Fruit fly (Drosophila melanogaster) whole organism, embryonic: ENCODE measurements around the gene org-1.

Source experiments
- Abd-B ChIP-seq: fragments of 200-800 bp; sonication (Bioruptor generic); optimal IDR thresholded peaks from 2 replicates; lab custom pipeline; 2018; ENCODE audit warnings: missing biosample characterization, mild to moderate bottlenecking, missing genetic modification characterization, moderate library complexity
- Ada2b ChIP-seq: fragments of 200-800 bp; sonication (Bioruptor generic); IDR thresholded peaks from 2 replicates; pipeline ENCODE4 v1.3.6; 2022; ENCODE audit warnings: missing biosample characterization, missing genetic modification characterization
- Aef1 ChIP-seq: fragments of 200-800 bp; sonication (Bioruptor generic); IDR thresholded peaks from 3 replicates; pipeline ENCODE4 v1.3.6; 2022; ENCODE audit warnings: missing biosample characterization, missing genetic modification characterization
- Asciz ChIP-seq: fragments of 200-800 bp; sonication (Bioruptor generic); optimal IDR thresholded peaks from 2 replicates; lab custom pipeline; 2017; ENCODE audit warnings: missing biosample characterization, mild to moderate bottlenecking, missing genetic modification characterization, missing genetic modification reagents
- B-H1 ChIP-seq: fragments of 200-800 bp; sonication (Bioruptor generic); IDR thresholded peaks from 3 replicates; pipeline ENCODE4 v1.3.6; 2022; ENCODE audit warnings: missing biosample characterization, missing genetic modification characterization
- CG12104 ChIP-seq: fragments of 200-800 bp; sonication (Bioruptor generic); optimal IDR thresholded peaks from 3 replicates; lab custom pipeline; 2016; ENCODE audit warnings: missing biosample characterization, missing genetic modification characterization
- CG13424 ChIP-seq: fragments of 200-800 bp; sonication (Bioruptor generic); optimal IDR thresholded peaks from 2 replicates; lab custom pipeline; 2019; ENCODE audit warnings: missing biosample characterization, mild to moderate bottlenecking, missing genetic modification characterization, moderate library complexity
- CG1602 ChIP-seq: fragments of 200-800 bp; sonication (Bioruptor generic); optimal IDR thresholded peaks from 3 replicates; lab custom pipeline; 2016; ENCODE audit warnings: missing biosample characterization, missing genetic modification characterization
- CG17328 ChIP-seq: fragments of 200-800 bp; sonication (Bioruptor generic); IDR thresholded peaks from 2 replicates; pipeline ENCODE4 v1.3.6; 2022; ENCODE audit warnings: missing biosample characterization, missing genetic modification characterization
- CG17829 ChIP-seq: fragments of 200-800 bp; optimal IDR thresholded peaks from 2 replicates; lab custom pipeline; 2019; ENCODE audit warnings: missing biosample characterization, mild to moderate bottlenecking, missing genetic modification characterization, moderate library complexity
- CG18476 ChIP-seq: fragments of 200-800 bp; sonication (Bioruptor generic); optimal IDR thresholded peaks from 2 replicates; lab custom pipeline; 2016; ENCODE audit warnings: missing biosample characterization, mild to moderate bottlenecking, missing genetic modification characterization
- CG42726 ChIP-seq: fragments of 200-800 bp; sonication (Bioruptor generic); IDR thresholded peaks from 2 replicates; pipeline ENCODE4 v1.3.6; 2022; ENCODE audit warnings: missing biosample characterization, missing genetic modification characterization; ENCODE audit not compliant: partially characterized antibody
- CG5180 ChIP-seq: fragments of 200-800 bp; sonication (Bioruptor generic); optimal IDR thresholded peaks from 3 replicates; lab custom pipeline; 2017; ENCODE audit warnings: missing biosample characterization, missing genetic modification characterization, mild to moderate bottlenecking, moderate library complexity, missing genetic modification reagents
- CG6272 ChIP-seq: fragments of 200-800 bp; sonication (Bioruptor generic); IDR thresholded peaks from 2 replicates; pipeline ENCODE4 v1.3.6; 2022; ENCODE audit warnings: missing biosample characterization, missing genetic modification characterization
- CG7839 ChIP-seq: fragments of 200-800 bp; sonication (Bioruptor generic); optimal IDR thresholded peaks from 3 replicates; lab custom pipeline; 2018; ENCODE audit warnings: missing biosample characterization, mild to moderate bottlenecking, missing genetic modification characterization, moderate library complexity
- CG9876 ChIP-seq: fragments of 200-800 bp; sonication (Bioruptor generic); optimal IDR thresholded peaks from 2 replicates; lab custom pipeline; 2016; ENCODE audit warnings: missing biosample characterization, missing genetic modification characterization
- E2f2 ChIP-seq: fragments of 200-800 bp; sonication (Bioruptor generic); IDR thresholded peaks from 2 replicates; pipeline ENCODE4 v1.3.6; 2022; ENCODE audit warnings: missing biosample characterization, missing genetic modification characterization
- Hey ChIP-seq: fragments of 200-800 bp; sonication (Bioruptor generic); optimal IDR thresholded peaks from 3 replicates; lab custom pipeline; 2018; ENCODE audit warnings: missing biosample characterization, mild to moderate bottlenecking, missing genetic modification characterization
- Lim3 ChIP-seq: fragments of 200-800 bp; sonication (Bioruptor generic); IDR thresholded peaks from 2 replicates; pipeline ENCODE4 v1.3.6; 2022; ENCODE audit warnings: missing biosample characterization, missing genetic modification characterization
- Nf-YB ChIP-seq: fragments of 200-800 bp; sonication (Bioruptor generic); optimal IDR thresholded peaks from 3 replicates; lab custom pipeline; 2019; ENCODE audit warnings: missing biosample characterization, mild to moderate bottlenecking, missing genetic modification characterization, moderate library complexity
- Nf-YC ChIP-seq: fragments of 200-800 bp; optimal IDR thresholded peaks from 3 replicates; lab custom pipeline; 2019; ENCODE audit warnings: missing biosample characterization, mild to moderate bottlenecking, missing genetic modification characterization, moderate library complexity
- Sry-β ChIP-seq: fragments of 200-800 bp; sonication (Bioruptor generic); optimal IDR thresholded peaks from 2 replicates; lab custom pipeline; 2018; ENCODE audit warnings: missing biosample characterization, mild to moderate bottlenecking, missing genetic modification characterization, moderate library complexity
- bbx ChIP-seq: fragments of 200-800 bp; sonication (Bioruptor generic); IDR thresholded peaks from 2 replicates; pipeline ENCODE4 v1.3.6; 2022; ENCODE audit warnings: missing biosample characterization, missing genetic modification characterization; ENCODE audit not compliant: partially characterized antibody
- bowl ChIP-seq: fragments of 200-800 bp; sonication (Bioruptor generic); IDR thresholded peaks from 2 replicates; pipeline ENCODE4 v1.3.6; 2022; ENCODE audit warnings: missing biosample characterization, missing genetic modification characterization
- caup ChIP-seq: fragments of 200-800 bp; sonication (Bioruptor generic); optimal IDR thresholded peaks from 3 replicates; lab custom pipeline; 2017; ENCODE audit warnings: missing biosample characterization, mild to moderate bottlenecking, missing genetic modification characterization, moderate library complexity; ENCODE audit not compliant: severe bottlenecking
- ci ChIP-seq: fragments of 200-800 bp; sonication (Bioruptor generic); IDR thresholded peaks from 3 replicates; pipeline ENCODE4 v1.3.6; 2022; ENCODE audit warnings: missing biosample characterization, missing genetic modification characterization
- dimm ChIP-seq: fragments of 200-800 bp; sonication (Bioruptor generic); IDR thresholded peaks from 2 replicates; pipeline ENCODE4 v1.3.6; 2022; ENCODE audit warnings: missing biosample characterization, missing genetic modification characterization
- dysf ChIP-seq: fragments of 200-800 bp; sonication (Bioruptor generic); IDR thresholded peaks from 3 replicates; pipeline ENCODE4 v1.3.6; 2022; ENCODE audit warnings: missing biosample characterization, missing genetic modification characterization
- fd96Cb ChIP-seq: fragments of 200-800 bp; sonication (Bioruptor generic); optimal IDR thresholded peaks from 2 replicates; lab custom pipeline; 2018; ENCODE audit warnings: missing biosample characterization, mild to moderate bottlenecking, missing genetic modification characterization, moderate library complexity
- h ChIP-seq: fragments of >200 bp; optimal IDR thresholded peaks from 2 replicates; lab custom pipeline; 2017
- her ChIP-seq: fragments of 200-800 bp; sonication (Bioruptor generic); optimal IDR thresholded peaks from 2 replicates; lab custom pipeline; 2016; ENCODE audit warnings: missing biosample characterization, missing genetic modification characterization
- jing ChIP-seq: fragments of 200-800 bp; sonication (Bioruptor generic); optimal IDR thresholded peaks from 2 replicates; lab custom pipeline; 2018; ENCODE audit warnings: missing biosample characterization, mild to moderate bottlenecking, missing genetic modification characterization
- ken ChIP-seq: fragments of 200-800 bp; sonication (Bioruptor generic); IDR thresholded peaks from 3 replicates; pipeline ENCODE4 v1.3.6; 2022; ENCODE audit warnings: missing biosample characterization, missing genetic modification characterization
- kni ChIP-seq: fragments of 200-800 bp; sonication (Bioruptor generic); optimal IDR thresholded peaks from 3 replicates; lab custom pipeline; 2017; ENCODE audit warnings: mild to moderate bottlenecking, missing biosample characterization, missing genetic modification reagents, missing genetic modification characterization
- mirr ChIP-seq: fragments of 200-800 bp; sonication (Bioruptor generic); optimal IDR thresholded peaks from 3 replicates; lab custom pipeline; 2018; ENCODE audit warnings: missing biosample characterization, mild to moderate bottlenecking, missing genetic modification characterization
- nerfin-2 ChIP-seq: fragments of 200-800 bp; sonication (Bioruptor generic); IDR thresholded peaks from 2 replicates; pipeline ENCODE4 v1.3.6; 2022; ENCODE audit warnings: missing biosample characterization, missing genetic modification characterization; ENCODE audit not compliant: partially characterized antibody
- p53 ChIP-seq: fragments of 200-800 bp; sonication (Bioruptor generic); optimal IDR thresholded peaks from 2 replicates; lab custom pipeline; 2016; ENCODE audit warnings: missing biosample characterization, missing genetic modification characterization
- pita ChIP-seq: fragments of 200-800 bp; sonication (Bioruptor generic); optimal IDR thresholded peaks from 2 replicates; lab custom pipeline; 2017; ENCODE audit warnings: missing biosample characterization, mild to moderate bottlenecking, missing genetic modification characterization
- pzg ChIP-seq: fragments of 200-800 bp; sonication (Bioruptor generic); optimal IDR thresholded peaks from 3 replicates; lab custom pipeline; 2018; ENCODE audit warnings: missing biosample characterization, mild to moderate bottlenecking, missing genetic modification characterization, moderate library complexity
- run ChIP-seq: fragments of 200-800 bp; sonication (Bioruptor generic); optimal IDR thresholded peaks from 3 replicates; lab custom pipeline; 2018; ENCODE audit warnings: missing biosample characterization, mild to moderate bottlenecking, missing genetic modification characterization
- slp2 ChIP-seq: fragments of 200-800 bp; sonication (Bioruptor generic); optimal IDR thresholded peaks from 2 replicates; lab custom pipeline; 2016; ENCODE audit warnings: missing biosample characterization, missing genetic modification characterization
- sqz ChIP-seq: fragments of 200-800 bp; sonication (Bioruptor generic); optimal IDR thresholded peaks from 3 replicates; lab custom pipeline; 2018; ENCODE audit warnings: missing biosample characterization, mild to moderate bottlenecking, missing genetic modification characterization
- tin ChIP-seq: fragments of 200-800 bp; sonication (Bioruptor generic); optimal IDR thresholded peaks from 3 replicates; lab custom pipeline; 2016; ENCODE audit warnings: missing biosample characterization, missing genetic modification characterization
- tio ChIP-seq: fragments of 200-800 bp; sonication (Bioruptor generic); optimal IDR thresholded peaks from 2 replicates; lab custom pipeline; 2017; ENCODE audit warnings: missing biosample characterization, missing genetic modification characterization, inconsistent platforms
- tna ChIP-seq: fragments of 200-800 bp; sonication (Bioruptor generic); IDR thresholded peaks from 2 replicates; pipeline ENCODE4 v1.3.6; 2022; ENCODE audit warnings: missing biosample characterization, missing genetic modification characterization; ENCODE audit not compliant: partially characterized antibody
- vfl ChIP-seq: fragments of 200-800 bp; sonication (Bioruptor generic); optimal IDR thresholded peaks from 2 replicates; lab custom pipeline; 2016; ENCODE audit warnings: missing biosample characterization, missing genetic modification characterization
- vnd ChIP-seq: fragments of 200-800 bp; sonication (Bioruptor generic); IDR thresholded peaks from 3 replicates; pipeline ENCODE4 v1.3.6; 2022; ENCODE audit warnings: missing biosample characterization, missing genetic modification characterization; ENCODE audit not compliant: partially characterized antibody
- vvl ChIP-seq: fragments of 200-800 bp; sonication (Bioruptor generic); IDR thresholded peaks from 2 replicates; pipeline ENCODE4 v1.3.6; 2022; ENCODE audit warnings: missing biosample characterization, missing genetic modification characterization
- wek ChIP-seq: fragments of 200-800 bp; sonication (Bioruptor generic); optimal IDR thresholded peaks from 3 replicates; lab custom pipeline; 2018; ENCODE audit warnings: missing biosample characterization, mild to moderate bottlenecking, missing genetic modification characterization, moderate library complexity

The org-1 gene

DNA sequence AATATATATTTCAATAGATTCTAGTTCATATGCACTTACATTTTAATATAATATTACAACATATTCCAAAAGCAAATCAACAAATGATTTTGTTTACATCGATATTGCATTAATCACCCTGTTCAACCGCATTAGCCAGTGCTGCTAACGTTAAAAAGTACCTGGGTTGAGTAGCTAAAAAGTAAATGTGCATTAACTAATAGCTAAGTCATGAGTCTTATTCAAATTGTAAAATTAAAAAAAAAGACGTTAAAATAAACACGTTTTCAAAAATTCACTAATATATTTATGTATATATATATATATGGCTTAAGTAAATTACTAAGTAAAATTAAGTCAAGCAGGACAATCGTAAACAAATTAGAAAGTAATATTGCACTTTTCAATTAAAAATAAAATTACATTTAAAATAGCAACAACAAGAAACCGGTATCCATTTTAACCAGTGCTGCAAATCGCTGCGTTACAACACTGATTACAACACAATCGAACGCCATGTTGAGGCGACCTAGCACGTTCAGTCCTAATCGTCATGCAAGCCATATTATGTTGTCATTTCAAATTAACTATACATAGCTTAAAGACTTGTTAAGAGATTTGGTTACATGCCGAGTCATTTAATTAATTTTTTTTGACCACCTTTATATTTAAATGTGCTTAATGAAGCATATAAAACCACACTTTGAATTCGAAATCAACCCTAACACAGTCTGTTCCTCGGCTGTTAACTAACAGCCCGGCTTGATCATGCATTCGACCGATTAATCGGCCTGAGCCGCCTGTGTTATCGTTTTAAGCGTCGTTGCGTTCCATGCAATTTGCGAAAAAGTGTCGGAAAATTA lies 56.5 kb downstream of the org-1 start, which contains the start of gene CG10555 (continued):
- TF ChIP-seq CG9876 (GFP tag; lab: Kevin White, UChicago): peak; percentile 94
- TF ChIP-seq Abd-B (GFP tag; lab: Kevin White, UChicago): peak; percentile 79
- TF ChIP-seq CG5180: peak; percentile 34
- peak; percentile 96 for TF ChIP-seq CG13424
- peak; percentile 65 for TF ChIP-seq B-H1 (GFP tag; lab: Robert Waterston, UW)
- TF ChIP-seq tna (GFP tag; lab: Robert Waterston, UW): peak; percentile 69
- TF ChIP-seq sqz: no peak
- TF ChIP-seq slp2 (GFP tag; lab: Kevin White, UChicago): peak; percentile 79
- TF ChIP-seq E2f2 (GFP tag; lab: Robert Waterston, UW): peak; percentile 62
- TF ChIP-seq h (lab: Kevin White, UChicago): no peak
- TF ChIP-seq CG1602 (GFP tag; lab: Kevin White, UChicago): peak; percentile 90
- peak; percentile 45 for TF ChIP-seq Nf-YB (GFP tag; lab: Kevin White, UChicago)
- TF ChIP-seq bbx (GFP tag; lab: Robert Waterston, UW): peak; percentile 69
- TF ChIP-seq tin (GFP tag; lab: Kevin White, UChicago): peak; percentile 90
- TF ChIP-seq vvl: peak; percentile 85
- peak; percentile 77 for TF ChIP-seq caup (GFP tag; lab: Kevin White, UChicago)
- TF ChIP-seq Lim3: no peak
- TF ChIP-seq dimm: peak; percentile 52
- TF ChIP-seq CG17328: peak; percentile 87
- peak; percentile 84 for TF ChIP-seq vfl (GFP tag; lab: Kevin White, UChicago)
- TF ChIP-seq ken (GFP tag; lab: Robert Waterston, UW): peak; percentile 96
- peak; percentile 63 for TF ChIP-seq Nf-YC (tag; lab: Kevin White, UChicago)
- peak; percentile 83 for TF ChIP-seq vnd
- TF ChIP-seq dysf (GFP tag; lab: Robert Waterston, UW): peak; percentile 94
- TF ChIP-seq fd96Cb (tag; lab: Kevin White, UChicago): peak; percentile 80
- peak; percentile 77 for TF ChIP-seq her (GFP tag; lab: Kevin White, UChicago)
- TF ChIP-seq mirr (GFP tag; lab: Kevin White, UChicago): peak; percentile 71
- TF ChIP-seq jing: peak; percentile 79
- TF ChIP-seq Asciz: no peak
- peak; percentile 75 for TF ChIP-seq CG17829 (tag; lab: Kevin White, UChicago)
- TF ChIP-seq run (tag; lab: Kevin White, UChicago): no peak
- TF ChIP-seq Ada2b (GFP tag; lab: Robert Waterston, UW): peak; percentile 82
- peak; percentile 56; the same call in 1 of the 2 replicates for TF ChIP-seq CG42726 (GFP tag; lab: Robert Waterston, UW)
- no peak for TF ChIP-seq pita (GFP tag; lab: Kevin White, UChicago)
- TF ChIP-seq Aef1 (GFP tag; lab: Robert Waterston, UW): peak; percentile 88
- peak; percentile 80 for TF ChIP-seq CG6272 (GFP tag; lab: Robert Waterston, UW)
- peak; percentile 77 for TF ChIP-seq nerfin-2 (GFP tag; lab: Robert Waterston, UW)
- TF ChIP-seq Sry-β (GFP tag; lab: Kevin White, UChicago): peak; percentile 36
- TF ChIP-seq tio (GFP tag; lab: Kevin White, UChicago): peak; percentile 85
- peak; percentile 51; the same call in 1 of the 2 replicates for TF ChIP-seq bowl (GFP tag; lab: Robert Waterston, UW)
- TF ChIP-seq pzg (GFP tag; lab: Kevin White, UChicago): peak; percentile 45
- TF ChIP-seq wek (GFP tag; lab: Kevin White, UChicago): peak; percentile 10
- TF ChIP-seq p53 (GFP tag; lab: Kevin White, UChicago): peak; percentile 41
- no peak for TF ChIP-seq Hey (tag; lab: Kevin White, UChicago)
- TF ChIP-seq CG7839: peak; percentile 68
- TF ChIP-seq ci (GFP tag; lab: Robert Waterston, UW): peak; percentile 93
- TF ChIP-seq CG12104 (GFP tag; lab: Kevin White, UChicago): peak; percentile 75
- peak; percentile 83 for TF ChIP-seq CG18476 (GFP tag; lab: Kevin White, UChicago)
- TF ChIP-seq kni: peak; percentile 71
